Fruit fly (Drosophila melanogaster): ENCODE measurements around the gene CG42541.
"Not testable (repeated sequence)": the region's sequence is repeated elsewhere in the genome, so short reads cannot be mapped to it uniquely, and the experiment has no call there.

dm6 chrX:3944743-3945142 lies 14.4 kb upstream of the CG42541 start, which contains the start of gene Gem4c:
- not testable (repeated sequence) for TF ChIP-seq CG8478, CTCF (optimal IDR thresholded peaks at IDR 0.05)
